Worm (Caenorhabditis elegans): ENCODE data around the gene ZC404.16.

The ZC404.16 gene

ce11 chrV:6810091-6810490, 36.5 kb upstream of the ZC404.16 start:
- TF ChIP-seq pqm-1 (tag; optimal IDR thresholded peaks at IDR 0.05) (peak; percentile 71), daf-16 (GFP tag; optimal IDR thresholded peaks at IDR 0.05) (no peak), daf-16 (tag; optimal IDR thresholded peaks at IDR 0.05) (peak; percentile 64), dmd-6 (GFP tag; IDR thresholded peaks at IDR 0.05) (no peak), nhr-28 (tag; optimal IDR thresholded peaks at IDR 0.05) (peak; percentile 73)

DNA sequence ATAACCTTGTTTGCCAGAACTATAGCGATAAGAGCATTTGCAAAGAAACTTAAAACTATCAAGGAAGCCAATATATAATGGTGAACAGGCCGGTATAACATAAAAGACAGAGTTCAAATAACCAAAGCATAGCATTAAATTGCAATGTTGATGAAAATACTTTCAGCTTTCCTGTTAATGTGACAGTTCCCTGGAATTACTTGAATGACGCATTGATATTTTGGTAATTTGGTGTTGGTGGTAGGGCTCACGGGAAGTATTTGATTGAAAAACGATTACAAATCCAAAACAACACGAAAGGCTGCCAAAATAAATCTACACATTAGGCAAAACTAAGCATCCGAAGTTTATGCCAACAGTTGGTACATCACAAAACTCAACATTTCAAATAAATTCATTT, 35.3 kb upstream of the ZC404.16 start, which contains the start of gene dmsr-16:
TSS of gene dmsr-16 (minus strand) at position 101 of the 400 bp plus-strand sequence.
- TF ChIP-seq skn-1 (tag; optimal IDR thresholded peaks at IDR 0.05) (no peak), unc-62 (GFP tag; optimal IDR thresholded peaks at IDR 0.05 in 1 of 2) (peak in 1 of 2 experiments; percentile 34), unc-62 (tag; optimal IDR thresholded peaks at IDR 0.05) (no peak), ceh-44 (GFP tag; IDR thresholded peaks at IDR 0.05) (no peak), F26F4.8 (GFP tag; conservative IDR thresholded peaks at IDR 0.05) (no peak), lin-13 (GFP tag; optimal IDR thresholded peaks at IDR 0.05) (no peak), mes-2 (tag; optimal IDR thresholded peaks at IDR 0.05; ENCODE audit: poor library complexity, severe bottlenecking) (no peak)

ce11 chrV:6806340-6806739, 32.7 kb upstream of the ZC404.16 start, which contains the start of gene dmsr-12:
dmsr-12 (minus strand) TSS chrV:6806440.
- TF ChIP-seq unc-39 (tag; optimal IDR thresholded peaks at IDR 0.05): no peak
- no peak for TF ChIP-seq egl-27 (tag; optimal IDR thresholded peaks at IDR 0.05)
- no peak for TF ChIP-seq daf-12 (tag; optimal IDR thresholded peaks at IDR 0.05)
- TF ChIP-seq zfp-2 (tag; optimal IDR thresholded peaks at IDR 0.05): no peak
- no peak for TF ChIP-seq unc-62 (GFP tag; optimal IDR thresholded peaks at IDR 0.05 in 1 of 2)
- TF ChIP-seq unc-62 (tag; optimal IDR thresholded peaks at IDR 0.05): no peak
- TF ChIP-seq zip-2 (tag; optimal IDR thresholded peaks at IDR 0.05): no peak
- TF ChIP-seq zip-11 (GFP tag; IDR thresholded peaks at IDR 0.05): no peak
- TF ChIP-seq fkh-10 (GFP tag; optimal IDR thresholded peaks at IDR 0.05): no peak
- no peak for TF ChIP-seq dmd-9 (GFP tag; IDR thresholded peaks at IDR 0.05)
- no peak for TF ChIP-seq spr-3 (GFP tag; optimal IDR thresholded peaks at IDR 0.05)
- no peak for TF ChIP-seq mxl-2 (GFP tag; conservative IDR thresholded peaks at IDR 0.05)
- TF ChIP-seq nhr-42 (GFP tag; IDR thresholded peaks at IDR 0.05): no peak
- no peak for TF ChIP-seq lin-29 (GFP tag; IDR thresholded peaks at IDR 0.05)
- TF ChIP-seq fos-1 (tag; optimal IDR thresholded peaks at IDR 0.05): no peak

DNA sequence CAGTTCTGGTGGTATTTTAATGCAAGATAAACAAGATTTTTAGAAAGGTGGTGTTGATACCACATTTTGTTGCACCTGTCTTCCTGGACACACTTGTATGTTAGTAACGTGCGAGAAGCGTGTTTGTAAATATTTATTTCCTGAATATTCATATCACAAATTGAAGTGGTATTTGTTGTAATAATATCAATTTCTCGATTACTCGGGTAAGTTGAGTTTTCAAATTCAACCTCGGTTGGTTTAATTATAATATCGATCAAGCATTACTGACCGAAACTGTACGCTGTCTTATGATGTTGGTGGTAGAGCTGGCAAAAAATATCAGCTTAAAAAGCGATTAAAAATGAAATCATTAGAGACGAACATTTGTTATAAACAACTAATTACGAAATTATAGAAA, 30.4 kb upstream of the ZC404.16 start, which contains the start of gene dmsr-11:
TSS of gene dmsr-11 (minus strand) at position 101 of the 400 bp plus-strand sequence.
- no peak for TF ChIP-seq skn-1 (tag; optimal IDR thresholded peaks at IDR 0.05)
- TF ChIP-seq lsy-2 (tag; optimal IDR thresholded peaks at IDR 0.05): no peak
- no peak for TF ChIP-seq nhr-10 (tag; optimal IDR thresholded peaks at IDR 0.05)
- no peak for TF ChIP-seq mdl-1 (tag; optimal IDR thresholded peaks at IDR 0.05)
- TF ChIP-seq set-16 (GFP tag; IDR thresholded peaks at IDR 0.05): no peak
- no peak for TF ChIP-seq ceh-44 (GFP tag; IDR thresholded peaks at IDR 0.05)
- TF ChIP-seq zfp-3 (GFP tag; conservative IDR thresholded peaks at IDR 0.05): no peak
- TF ChIP-seq snpc-1.2 (GFP tag; IDR thresholded peaks at IDR 0.05): no peak
- TF ChIP-seq nhr-77 (tag; optimal IDR thresholded peaks at IDR 0.05): no peak
- no peak for TF ChIP-seq ZK546.5 (tag; optimal IDR thresholded peaks at IDR 0.05)
- TF ChIP-seq daf-8 (GFP tag; IDR thresholded peaks at IDR 0.05): no peak
- TF ChIP-seq nhr-48 (tag; optimal IDR thresholded peaks at IDR 0.05): no peak
- TF ChIP-seq aly-2 (tag; optimal IDR thresholded peaks at IDR 0.05): no peak
- TF ChIP-seq cey-2 (tag; optimal IDR thresholded peaks at IDR 0.05; ENCODE audit: borderline replicate concordance, insufficient read depth): no peak
- no peak for TF ChIP-seq lin-15B (tag; optimal IDR thresholded peaks at IDR 0.05)
- no peak for TF ChIP-seq nhr-25 (tag; optimal IDR thresholded peaks at IDR 0.05; ENCODE audit: borderline replicate concordance, insufficient read depth)
- TF ChIP-seq unc-62 (GFP tag; optimal IDR thresholded peaks at IDR 0.05 in 1 of 2): no peak
- no peak for TF ChIP-seq unc-62 (tag; optimal IDR thresholded peaks at IDR 0.05)
- no peak for TF ChIP-seq ceh-82 (tag; optimal IDR thresholded peaks at IDR 0.05)
- no peak for TF ChIP-seq fkh-10 (GFP tag; optimal IDR thresholded peaks at IDR 0.05)

All from whole organism, L4 larva.